Fruit fly (Drosophila melanogaster): Measurements from ENCODE around the gene CG15742.

dm6 chrX:13277148-13277547 lies 18.9 kb upstream of the CG15742 start:
- TF ChIP-seq Mio (GFP tag; optimal IDR thresholded peaks at IDR 0.05) = no peak
- TF ChIP-seq Hr83 (GFP tag; optimal IDR thresholded peaks at IDR 0.05; ENCODE audit: poor library complexity, severe bottlenecking) = no peak
- no peak for TF ChIP-seq Jra (GFP tag; optimal IDR thresholded peaks at IDR 0.05)
- TF ChIP-seq Rel (GFP tag; optimal IDR thresholded peaks at IDR 0.05) = no peak
- no peak for TF ChIP-seq Rel (tag; optimal IDR thresholded peaks at IDR 0.05)
- no peak for TF ChIP-seq HLH106 (tag; optimal IDR thresholded peaks at IDR 0.05)
- TF ChIP-seq dmrt93B (GFP tag; optimal IDR thresholded peaks at IDR 0.05) = no peak
- no peak for TF ChIP-seq N (GFP tag; optimal IDR thresholded peaks at IDR 0.05)
- no peak for TF ChIP-seq usp (GFP tag; optimal IDR thresholded peaks at IDR 0.05)
